Fruit fly (Drosophila melanogaster) whole organism, embryonic: ENCODE data around the gene Vajk1.

Experiments used
- Ada2b ChIP-seq: fragments of 200-800 bp; sonication (Bioruptor generic); IDR thresholded peaks from 2 replicates; pipeline ENCODE4 v1.3.6; 2022; ENCODE audit warnings: missing biosample characterization, missing genetic modification characterization
- B-H2 ChIP-seq: fragments of 200-800 bp; sonication (Bioruptor generic); optimal IDR thresholded peaks from 2 replicates; lab custom pipeline; 2018; ENCODE audit warnings: missing biosample characterization, mild to moderate bottlenecking, missing genetic modification characterization
- CG11456 ChIP-seq: fragments of 200-800 bp; sonication (Bioruptor generic); IDR thresholded peaks from 3 replicates; pipeline ENCODE4 v1.3.6; 2022; ENCODE audit warnings: missing biosample characterization, missing genetic modification characterization
- CG15073 ChIP-seq: fragments of 200-800 bp; sonication (Bioruptor generic); optimal IDR thresholded peaks from 2 replicates; lab custom pipeline; 2016; ENCODE audit warnings: missing biosample characterization, missing genetic modification characterization
- CG15479 ChIP-seq: fragments of 200-800 bp; sonication (Bioruptor generic); optimal IDR thresholded peaks from 3 replicates; lab custom pipeline; 2019; ENCODE audit warnings: missing biosample characterization, mild to moderate bottlenecking, missing genetic modification characterization, moderate library complexity
- CG15601 ChIP-seq: fragments of 200-800 bp; sonication (Bioruptor generic); optimal IDR thresholded peaks from 3 replicates; lab custom pipeline; 2019; ENCODE audit warnings: missing biosample characterization, mild to moderate bottlenecking, missing genetic modification characterization, moderate library complexity
- CG17568 ChIP-seq: fragments of 200-800 bp; sonication (Bioruptor generic); optimal IDR thresholded peaks from 2 replicates; lab custom pipeline; 2018; ENCODE audit warnings: missing biosample characterization, mild to moderate bottlenecking, missing genetic modification characterization, moderate library complexity
- CG17612 ChIP-seq: fragments of 200-800 bp; sonication (Bioruptor generic); IDR thresholded peaks from 2 replicates; pipeline ENCODE4 v1.3.6; 2022; ENCODE audit warnings: missing biosample characterization, missing genetic modification characterization
- CG31365 ChIP-seq: fragments of 200-800 bp; sonication (Bioruptor generic); optimal IDR thresholded peaks from 2 replicates; lab custom pipeline; 2018; ENCODE audit warnings: missing biosample characterization, mild to moderate bottlenecking, missing genetic modification characterization
- CG32767 ChIP-seq: fragments of 200-800 bp; sonication (Bioruptor generic); IDR thresholded peaks from 2 replicates; pipeline ENCODE4 v1.3.6; 2022; ENCODE audit warnings: missing biosample characterization, missing genetic modification characterization
- CG32772 ChIP-seq: fragments of 200-800 bp; sonication (Bioruptor generic); IDR thresholded peaks from 2 replicates; pipeline ENCODE4 v1.3.6; 2022; ENCODE audit warnings: missing biosample characterization, missing genetic modification characterization
- CG3726 ChIP-seq: fragments of 200-800 bp; sonication (Bioruptor generic); IDR thresholded peaks from 3 replicates; pipeline ENCODE4, ENCODE4 v1.3.6; 2022; ENCODE audit warnings: missing biosample characterization, missing genetic modification characterization
- CG3838 ChIP-seq: fragments of 200-800 bp; sonication (Bioruptor generic); optimal IDR thresholded peaks from 3 replicates; lab custom pipeline; 2016; ENCODE audit warnings: missing biosample characterization, missing genetic modification characterization
- CG5953 ChIP-seq: fragments of 200-800 bp; sonication (Bioruptor generic); IDR thresholded peaks from 2 replicates; pipeline ENCODE4 v1.3.6; 2022; ENCODE audit warnings: missing biosample characterization, missing genetic modification characterization
- CG6654 ChIP-seq: fragments of 200-800 bp; sonication (Bioruptor generic); optimal IDR thresholded peaks from 2 replicates; lab custom pipeline; 2017; ENCODE audit warnings: missing biosample characterization, mild to moderate bottlenecking, missing genetic modification characterization
- CG9932 ChIP-seq: fragments of 200-800 bp; sonication (Bioruptor generic); IDR thresholded peaks from 2 replicates; pipeline ENCODE4 v1.3.6; 2022; ENCODE audit warnings: missing biosample characterization, missing genetic modification characterization
- Chrac-16 ChIP-seq: fragments of 200-800 bp; sonication (Bioruptor generic); optimal IDR thresholded peaks from 3 replicates; lab custom pipeline; 2016; ENCODE audit warnings: missing biosample characterization, missing genetic modification characterization
- Dip3 ChIP-seq: fragments of 200-800 bp; sonication (Bioruptor generic); optimal IDR thresholded peaks from 3 replicates; lab custom pipeline; 2016; ENCODE audit warnings: missing biosample characterization, missing genetic modification characterization
- Drgx ChIP-seq: fragments of 200-800 bp; sonication (Bioruptor generic); IDR thresholded peaks from 2 replicates; pipeline ENCODE4 v1.3.6; 2022; ENCODE audit warnings: missing biosample characterization, missing genetic modification characterization
- E2f1 ChIP-seq: fragments of 200-800 bp; sonication (Bioruptor generic); IDR thresholded peaks from 2 replicates; pipeline ENCODE4 v1.3.6; 2022; ENCODE audit warnings: missing biosample characterization, missing genetic modification characterization
- Ets97D ChIP-seq: fragments of 200-800 bp; sonication (Bioruptor generic); optimal IDR thresholded peaks from 3 replicates; lab custom pipeline; 2016; ENCODE audit warnings: missing biosample characterization, missing genetic modification characterization
- Fer2 ChIP-seq: fragments of 200-800 bp; sonication (Bioruptor generic); optimal IDR thresholded peaks from 2 replicates; lab custom pipeline; 2018; ENCODE audit warnings: missing biosample characterization, mild to moderate bottlenecking, missing genetic modification characterization, moderate library complexity
- H15 ChIP-seq: fragments of 200-800 bp; sonication (Bioruptor generic); IDR thresholded peaks from 3 replicates; pipeline ENCODE4 v1.3.6; 2022; ENCODE audit warnings: missing biosample characterization, missing genetic modification characterization
- H2.0 ChIP-seq: fragments of 200-800 bp; sonication (Bioruptor generic); IDR thresholded peaks from 2 replicates; pipeline ENCODE4 v1.3.6; 2022; ENCODE audit warnings: missing biosample characterization, missing genetic modification characterization
- Mad ChIP-seq: fragments of 200-800 bp; sonication (Bioruptor generic); optimal IDR thresholded peaks from 2 replicates; lab custom pipeline; 2016; ENCODE audit warnings: missing biosample characterization, missing genetic modification characterization
- Mes4 ChIP-seq: fragments of 200-800 bp; sonication (Bioruptor generic); optimal IDR thresholded peaks from 2 replicates; lab custom pipeline; 2016; ENCODE audit warnings: missing biosample characterization, missing genetic modification characterization
- Myb ChIP-seq: fragments of 200-800 bp; sonication (Bioruptor generic); optimal IDR thresholded peaks from 2 replicates; lab custom pipeline; 2016; ENCODE audit warnings: missing biosample characterization, missing genetic modification characterization
- NC2α ChIP-seq: fragments of 200-800 bp; sonication (Bioruptor generic); optimal IDR thresholded peaks from 2 replicates; lab custom pipeline; 2016; ENCODE audit warnings: missing biosample characterization, missing genetic modification characterization
- NFAT ChIP-seq: fragments of 200-800 bp; sonication (Bioruptor generic); IDR thresholded peaks from 2 replicates; pipeline ENCODE4 v1.3.6; 2022; ENCODE audit warnings: missing biosample characterization, missing genetic modification characterization
- Oli ChIP-seq: fragments of 200-800 bp; sonication (Bioruptor generic); optimal IDR thresholded peaks from 2 replicates; lab custom pipeline; 2018; ENCODE audit warnings: missing biosample characterization, mild to moderate bottlenecking, missing genetic modification characterization, moderate library complexity
- Rfx ChIP-seq: fragments of 200-800 bp; sonication (Bioruptor generic); IDR thresholded peaks from 2 replicates; pipeline ENCODE4 v1.3.6; 2022; ENCODE audit warnings: missing biosample characterization, missing genetic modification characterization
- Rx ChIP-seq: fragments of 200-800 bp; sonication (Bioruptor generic); IDR thresholded peaks from 2 replicates; pipeline ENCODE4 v1.3.6; 2022; ENCODE audit warnings: missing biosample characterization, missing genetic modification characterization
- Scr ChIP-seq: fragments of 200-800 bp; sonication (Bioruptor generic); IDR thresholded peaks from 2 replicates; pipeline ENCODE4 v1.3.6; 2022; ENCODE audit warnings: missing biosample characterization, missing genetic modification characterization; ENCODE audit not compliant: partially characterized antibody
- Sox100B ChIP-seq: fragments of 200-800 bp; sonication (Bioruptor generic); optimal IDR thresholded peaks from 3 replicates; lab custom pipeline; 2018; ENCODE audit warnings: missing biosample characterization, mild to moderate bottlenecking, missing genetic modification characterization
- cato ChIP-seq: fragments of 200-800 bp; sonication (Bioruptor generic); optimal IDR thresholded peaks from 2 replicates; lab custom pipeline; 2016; ENCODE audit warnings: missing biosample characterization, missing genetic modification characterization, borderline replicate concordance
- ci ChIP-seq: fragments of 200-800 bp; sonication (Bioruptor generic); IDR thresholded peaks from 3 replicates; pipeline ENCODE4 v1.3.6; 2022; ENCODE audit warnings: missing biosample characterization, missing genetic modification characterization
- crc ChIP-seq: fragments of 200-800 bp; sonication (Bioruptor generic); optimal IDR thresholded peaks from 2 replicates; lab custom pipeline; 2016; ENCODE audit warnings: missing biosample characterization, missing genetic modification characterization
- da ChIP-seq: fragments of 200-800 bp; sonication (Bioruptor generic); optimal IDR thresholded peaks from 2 replicates; lab custom pipeline; 2016; ENCODE audit warnings: missing biosample characterization, missing genetic modification characterization
- dan ChIP-seq: fragments of 200-800 bp; sonication (Bioruptor generic); IDR thresholded peaks from 2 replicates; pipeline ENCODE4 v1.3.6; 2022; ENCODE audit warnings: missing biosample characterization, missing genetic modification characterization
- danr ChIP-seq: fragments of 200-800 bp; sonication (Bioruptor generic); IDR thresholded peaks from 2 replicates; pipeline ENCODE4 v1.3.6; 2022; ENCODE audit warnings: missing biosample characterization, missing genetic modification characterization
- ftz-f1 ChIP-seq: fragments of 200-800 bp; sonication (Bioruptor generic); optimal IDR thresholded peaks from 2 replicates; lab custom pipeline; 2016; ENCODE audit warnings: missing biosample characterization, missing genetic modification characterization
- inv ChIP-seq: fragments of 200-800 bp; sonication (Bioruptor generic); IDR thresholded peaks from 2 replicates; pipeline ENCODE4 v1.3.6; 2022; ENCODE audit warnings: missing biosample characterization, missing genetic modification characterization; ENCODE audit not compliant: partially characterized antibody
- kay ChIP-seq: fragments of 200-800 bp; sonication (Bioruptor generic); optimal IDR thresholded peaks from 2 replicates; lab custom pipeline; 2016; ENCODE audit warnings: missing biosample characterization, missing genetic modification characterization
- mam ChIP-seq: fragments of 200-800 bp; sonication (Bioruptor generic); optimal IDR thresholded peaks from 3 replicates; lab custom pipeline; 2016; ENCODE audit warnings: missing biosample characterization, missing genetic modification characterization
- nerfin-2 ChIP-seq: fragments of 200-800 bp; sonication (Bioruptor generic); IDR thresholded peaks from 2 replicates; pipeline ENCODE4 v1.3.6; 2022; ENCODE audit warnings: missing biosample characterization, missing genetic modification characterization; ENCODE audit not compliant: partially characterized antibody
- pita ChIP-seq: fragments of 200-800 bp; sonication (Bioruptor generic); optimal IDR thresholded peaks from 2 replicates; lab custom pipeline; 2017; ENCODE audit warnings: missing biosample characterization, mild to moderate bottlenecking, missing genetic modification characterization
- row ChIP-seq: fragments of 200-800 bp; sonication (Bioruptor generic); IDR thresholded peaks from 3 replicates; pipeline ENCODE4 v1.3.6; 2022; ENCODE audit warnings: missing biosample characterization, missing genetic modification characterization
- seq ChIP-seq: fragments of 200-800 bp; sonication (Bioruptor generic); IDR thresholded peaks from 2 replicates; pipeline ENCODE4 v1.3.6; 2022; ENCODE audit warnings: missing biosample characterization, missing genetic modification characterization
- sna ChIP-seq: fragments of 200-800 bp; sonication (Bioruptor generic); IDR thresholded peaks from 2 replicates; pipeline ENCODE4 v1.3.6; 2022; ENCODE audit warnings: missing biosample characterization, missing genetic modification characterization; ENCODE audit not compliant: partially characterized antibody
- trem ChIP-seq: fragments of 200-800 bp; optimal IDR thresholded peaks from 3 replicates; lab custom pipeline; 2019; ENCODE audit warnings: missing biosample characterization, mild to moderate bottlenecking, missing genetic modification characterization, moderate library complexity
- zfh1 ChIP-seq: fragments of 200-800 bp; sonication (Bioruptor generic); IDR thresholded peaks from 3 replicates; pipeline ENCODE4 v1.3.6; 2022; ENCODE audit warnings: missing biosample characterization, missing genetic modification characterization

The Vajk1 gene

DNA sequence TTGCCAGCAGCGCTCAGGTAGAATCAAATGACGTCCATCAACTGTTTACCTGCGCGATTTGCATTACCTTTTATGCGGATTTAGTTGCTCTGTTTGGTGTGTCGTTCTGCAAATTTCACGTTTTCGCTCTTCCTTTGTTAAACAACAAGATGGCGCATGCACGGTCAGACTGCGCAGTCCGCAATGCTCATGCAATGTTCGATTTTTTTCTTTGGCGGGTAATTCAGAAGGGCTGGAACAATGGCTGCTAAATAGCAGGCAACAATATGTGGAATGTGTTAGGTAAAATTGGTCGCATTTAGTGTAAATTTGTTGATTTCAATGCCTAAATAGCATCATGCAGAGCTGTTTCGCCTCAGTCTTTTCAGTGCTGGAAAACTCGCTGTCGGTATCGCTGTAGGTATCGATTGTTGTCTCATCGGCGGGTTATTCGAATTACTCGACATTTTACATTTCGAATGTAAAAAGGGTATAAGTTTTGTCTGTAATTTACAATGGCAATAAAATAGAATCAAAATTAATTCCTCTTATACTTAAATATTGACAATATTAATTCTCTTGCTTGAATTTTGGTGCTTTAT, 18.9 kb downstream of the Vajk1 start, which contains the start of gene Smg5 (continued):
- TF ChIP-seq Chrac-16 (GFP tag; lab: Kevin White, UChicago) = peak; percentile 92
- TF ChIP-seq CG9932 (GFP tag; lab: Robert Waterston, UW) = peak; percentile 97
- TF ChIP-seq mam = peak; percentile 94
- peak; percentile 92 for TF ChIP-seq da
- TF ChIP-seq CG15601 (tag; lab: Kevin White, UChicago) = peak; percentile 93
- TF ChIP-seq row = peak; percentile 96
- TF ChIP-seq CG3726 (GFP tag; lab: Robert Waterston, UW) = peak; percentile 77; the same call in 2 of the 3 replicates
- TF ChIP-seq CG31365 (tag; lab: Kevin White, UChicago) = no peak
- TF ChIP-seq Ada2b (GFP tag; lab: Robert Waterston, UW) = peak; percentile 96
- peak; percentile 1 for TF ChIP-seq CG15073
- peak; percentile 98 for TF ChIP-seq H15
- peak; percentile 90 for TF ChIP-seq Myb (GFP tag; lab: Kevin White, UChicago)
- peak; percentile 92 for TF ChIP-seq CG32767 (GFP tag; lab: Robert Waterston, UW)
- peak; percentile 91 for TF ChIP-seq B-H2 (GFP tag; lab: Kevin White, UChicago)
- peak; percentile 92 for TF ChIP-seq Rx
- TF ChIP-seq CG17612 (GFP tag; lab: Robert Waterston, UW) = peak; percentile 88
- peak; percentile 82 for TF ChIP-seq danr (GFP tag; lab: Robert Waterston, UW)
- TF ChIP-seq pita = no peak
- TF ChIP-seq sna (GFP tag; lab: Robert Waterston, UW) = peak; percentile 94
- peak; percentile 98 for TF ChIP-seq Rfx (GFP tag; lab: Robert Waterston, UW)
- peak; percentile 95 for TF ChIP-seq Mad (GFP tag; lab: Kevin White, UChicago)
- peak; percentile 96 for TF ChIP-seq CG32772 (GFP tag; lab: Robert Waterston, UW)
- TF ChIP-seq Ets97D = peak; percentile 96
- TF ChIP-seq nerfin-2 (GFP tag; lab: Robert Waterston, UW) = peak; percentile 97
- no peak for TF ChIP-seq CG17568 (GFP tag; lab: Kevin White, UChicago)
- peak; percentile 56 for TF ChIP-seq cato (GFP tag; lab: Kevin White, UChicago)
- peak; percentile 97 for TF ChIP-seq CG11456 (GFP tag; lab: Robert Waterston, UW)
- TF ChIP-seq CG15479 (GFP tag; lab: Kevin White, UChicago) = peak; percentile 98
- peak; percentile 85 for TF ChIP-seq NC2α
- TF ChIP-seq trem = peak; percentile 78
- peak; percentile 83 for TF ChIP-seq Oli (tag; lab: Kevin White, UChicago)
- peak; percentile 86 for TF ChIP-seq seq (GFP tag; lab: Robert Waterston, UW)
- peak; percentile 73 for TF ChIP-seq Drgx
- TF ChIP-seq E2f1 (GFP tag; lab: Robert Waterston, UW) = peak; percentile 97
- peak; percentile 86 for TF ChIP-seq dan (GFP tag; lab: Robert Waterston, UW)
- TF ChIP-seq Mes4 (GFP tag; lab: Kevin White, UChicago) = peak; percentile 92
- TF ChIP-seq ftz-f1 (GFP tag; lab: Kevin White, UChicago) = peak; percentile 65
- TF ChIP-seq CG6654 (GFP tag; lab: Kevin White, UChicago) = peak; percentile 51
- TF ChIP-seq crc (GFP tag; lab: Kevin White, UChicago) = peak; percentile 84
- TF ChIP-seq kay (GFP tag; lab: Kevin White, UChicago) = peak; percentile 82
- TF ChIP-seq Sox100B (GFP tag; lab: Kevin White, UChicago) = no peak
- peak; percentile 96 for TF ChIP-seq inv (GFP tag; lab: Robert Waterston, UW)
- TF ChIP-seq zfh1 = peak; percentile 96
- peak; percentile 95 for TF ChIP-seq NFAT (GFP tag; lab: Robert Waterston, UW)
- peak; percentile 97 for TF ChIP-seq ci (GFP tag; lab: Robert Waterston, UW)
- TF ChIP-seq CG3838 (GFP tag; lab: Kevin White, UChicago) = peak; percentile 75
- peak; percentile 94 for TF ChIP-seq CG5953 (GFP tag; lab: Robert Waterston, UW)
- peak; percentile 97 for TF ChIP-seq H2.0 (GFP tag; lab: Robert Waterston, UW)
- TF ChIP-seq Fer2 (tag; lab: Kevin White, UChicago) = peak; percentile 78
- TF ChIP-seq Scr = peak; percentile 80
- peak; percentile 96 for TF ChIP-seq Dip3 (GFP tag; lab: Kevin White, UChicago)
